Fruit fly (Drosophila melanogaster) whole organism, larva: Measurements from ENCODE around the gene CG14439.

Source experiments
- noc ChIP-seq: fragments of 200-800 bp; sonication (Bioruptor generic); optimal IDR thresholded peaks from 3 replicates; lab custom pipeline; 2019; ENCODE audit warnings: missing biosample characterization, mild to moderate bottlenecking, missing genetic modification characterization, moderate library complexity

CG14439 gene

DNA sequence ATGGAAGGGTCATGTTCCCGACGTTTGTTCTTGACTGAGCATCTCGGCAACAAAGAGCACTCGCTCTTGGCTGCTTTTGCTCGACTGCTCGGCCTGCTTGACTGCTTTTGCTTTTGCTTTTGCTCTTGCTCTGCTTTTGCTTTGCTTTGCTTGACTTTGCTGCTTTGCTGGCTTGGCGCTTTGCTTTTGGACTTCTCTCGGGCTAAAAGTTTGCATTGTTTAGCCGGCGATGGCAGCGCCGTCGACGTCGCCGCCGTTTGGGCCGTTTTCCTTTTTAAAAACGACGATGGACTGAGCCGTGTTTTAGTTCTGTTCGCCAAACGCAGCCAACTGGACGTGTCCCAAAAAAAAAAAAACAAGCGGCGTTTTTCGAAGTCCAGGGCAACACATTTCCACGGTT lies at the start of gene CG14439:
TSS of gene CG14439 (plus strand) at position 301 of the 400 bp plus-strand sequence.
- no peak for TF ChIP-seq noc

DNA sequence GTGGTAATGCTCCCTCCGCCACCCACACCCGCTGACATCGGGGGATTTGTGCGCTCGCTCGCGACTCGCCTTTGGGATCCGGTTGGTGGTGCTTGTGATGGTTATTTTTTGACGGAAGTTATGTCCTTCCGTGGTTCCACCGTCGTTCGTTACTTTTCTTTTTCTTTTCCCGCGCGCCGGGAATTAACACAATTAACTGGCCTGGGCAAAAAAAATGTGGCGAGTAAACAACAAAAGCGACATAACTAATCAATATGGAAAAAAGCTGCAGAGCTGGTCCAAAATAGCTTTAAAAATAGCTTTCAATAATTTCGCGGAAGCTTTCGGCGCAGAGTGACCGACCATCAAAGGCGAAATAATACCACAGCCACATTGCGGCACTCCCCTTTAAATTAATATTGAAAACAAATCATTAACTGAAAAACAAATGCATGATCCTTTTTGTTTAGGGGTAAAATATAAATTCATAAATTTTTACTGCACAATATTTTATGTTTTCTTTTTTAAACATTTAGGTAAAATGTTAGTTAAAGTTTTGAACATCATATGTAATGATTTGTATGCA lies 49.0 kb upstream of the CG14439 start, which contains the start of gene CG14440:
TSS of gene CG14440 (minus strand) at position 320 of the 565 bp plus-strand sequence.
- TF ChIP-seq noc: peak; percentile 18

DNA sequence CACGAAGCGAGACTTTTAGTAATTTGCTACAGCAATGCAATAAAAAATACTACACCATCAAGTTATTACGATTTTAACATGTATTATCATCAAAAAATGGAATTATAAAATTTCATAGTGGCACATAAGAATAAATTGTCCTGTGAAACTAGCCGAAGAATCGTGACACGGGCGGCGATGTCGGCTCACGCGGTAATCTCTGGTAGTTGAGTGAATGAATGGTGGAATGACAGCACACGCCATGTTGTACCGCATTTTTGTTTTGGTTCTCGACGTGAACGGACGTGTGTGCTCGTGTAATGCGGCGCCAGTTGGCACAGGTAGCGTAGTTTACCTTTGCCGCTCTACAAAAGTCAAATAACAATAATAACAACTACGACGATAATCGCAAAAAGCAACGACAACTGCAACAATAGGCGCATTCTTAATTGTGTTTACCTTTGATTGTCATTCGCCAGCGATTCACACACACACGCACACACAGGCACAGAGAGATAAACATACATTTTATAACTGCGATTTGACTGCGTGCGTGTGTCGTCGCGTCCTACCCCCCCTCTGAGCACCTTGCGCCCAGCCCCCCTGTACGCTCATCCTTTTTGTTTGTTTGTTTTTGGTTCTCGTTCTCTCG lies 48.0 kb upstream of the CG14439 start, which contains the start of gene CG14441:
TSS of gene CG14441 (plus strand) at position 254 of the 631 bp plus-strand sequence.
- TF ChIP-seq noc: peak; percentile 86

DNA sequence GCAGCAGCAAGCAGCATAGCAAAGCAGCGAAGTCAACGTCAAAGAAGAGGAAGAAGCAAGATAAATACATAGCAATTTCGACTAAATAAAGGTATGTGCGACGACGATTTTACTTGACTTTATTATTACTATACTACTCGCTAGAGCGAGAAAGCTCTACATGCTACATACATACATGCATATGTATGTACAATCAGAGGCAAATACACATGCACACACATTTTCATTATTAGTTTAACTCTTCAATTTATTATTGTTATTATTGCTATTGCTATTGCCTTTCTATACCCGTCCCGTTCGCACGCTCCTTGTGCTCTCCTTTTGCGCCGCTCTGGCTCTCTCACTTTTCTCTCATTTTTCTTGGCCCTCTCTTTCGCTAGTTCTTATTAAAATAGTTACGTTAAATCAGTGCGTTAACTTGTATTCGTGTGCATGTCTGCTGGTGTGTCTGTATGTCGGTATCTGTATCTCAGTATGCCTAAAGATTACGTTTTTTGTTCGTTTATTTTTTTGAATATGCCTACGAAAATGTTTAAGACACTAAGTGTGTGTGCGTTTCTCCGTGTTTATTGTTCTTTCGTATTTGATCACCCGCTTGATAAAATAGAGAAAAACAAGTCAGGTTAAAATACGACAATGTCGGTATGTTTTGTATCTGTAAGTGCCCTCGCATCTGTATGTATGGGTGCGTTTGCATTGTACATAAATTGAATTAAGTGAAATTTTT lies 46.9 kb upstream of the CG14439 start:
- TF ChIP-seq noc: no peak

DNA sequence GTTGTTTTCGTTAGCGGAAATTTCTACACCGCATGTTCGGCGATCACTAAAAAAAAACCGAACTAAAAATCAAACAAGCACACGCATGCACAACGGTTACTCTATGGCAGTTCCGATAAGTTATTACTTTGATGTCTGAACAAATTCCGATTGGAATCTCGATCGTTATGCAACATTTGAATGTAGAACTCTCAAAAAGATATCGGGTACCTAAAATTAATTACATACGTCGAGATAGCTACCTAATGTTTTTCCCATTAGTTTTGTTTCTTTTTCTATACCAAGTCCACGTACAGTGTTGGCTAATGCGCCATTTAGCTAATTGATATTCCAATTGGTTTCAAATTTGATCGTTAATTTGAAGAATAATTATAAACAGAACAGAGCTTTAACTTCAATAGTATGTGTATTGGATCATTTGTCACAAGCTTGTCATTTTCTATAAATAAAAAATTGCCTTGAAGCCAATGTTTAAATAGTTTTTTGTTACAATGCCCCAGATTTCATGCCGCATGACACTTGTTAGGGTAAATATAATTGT lies 46.3 kb upstream of the CG14439 start:
- no peak for TF ChIP-seq noc

DNA sequence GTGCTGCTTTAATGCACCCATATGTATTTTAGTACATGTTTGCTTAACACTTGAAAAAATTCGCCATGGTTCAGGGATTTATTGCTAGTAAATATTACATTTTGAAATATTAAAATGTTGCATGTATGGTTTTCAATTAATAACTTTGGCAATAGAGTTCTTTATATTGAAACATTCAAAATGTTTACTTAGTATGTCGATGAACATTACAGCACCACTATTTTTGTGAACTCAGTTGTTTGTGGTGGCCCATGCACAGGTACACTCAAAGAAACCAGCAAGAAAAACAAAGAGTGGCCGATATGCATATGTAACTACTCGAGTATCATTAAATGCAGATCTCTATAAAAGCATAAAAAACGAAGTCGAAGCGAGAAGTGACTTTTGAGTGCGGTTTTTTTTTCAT lies 45.3 kb upstream of the CG14439 start:
- no peak for TF ChIP-seq noc

DNA sequence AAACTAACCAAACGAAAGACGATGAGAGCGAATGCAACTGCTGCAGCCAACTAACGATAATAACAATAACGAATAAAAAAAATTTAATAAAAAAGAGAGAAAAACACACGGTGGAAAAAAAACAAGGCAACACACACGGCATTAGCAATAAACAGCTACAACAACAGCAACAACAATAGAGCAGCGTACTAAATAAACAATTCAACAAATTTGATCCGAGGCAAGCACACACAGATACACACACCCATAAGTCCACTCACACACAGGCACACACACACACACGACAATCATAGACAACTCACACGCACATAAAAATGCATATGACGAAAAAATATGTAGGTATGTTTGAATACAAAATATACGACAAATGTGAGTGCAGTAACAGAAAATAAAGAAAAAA lies 44.8 kb upstream of the CG14439 start:
- no peak for TF ChIP-seq noc

DNA sequence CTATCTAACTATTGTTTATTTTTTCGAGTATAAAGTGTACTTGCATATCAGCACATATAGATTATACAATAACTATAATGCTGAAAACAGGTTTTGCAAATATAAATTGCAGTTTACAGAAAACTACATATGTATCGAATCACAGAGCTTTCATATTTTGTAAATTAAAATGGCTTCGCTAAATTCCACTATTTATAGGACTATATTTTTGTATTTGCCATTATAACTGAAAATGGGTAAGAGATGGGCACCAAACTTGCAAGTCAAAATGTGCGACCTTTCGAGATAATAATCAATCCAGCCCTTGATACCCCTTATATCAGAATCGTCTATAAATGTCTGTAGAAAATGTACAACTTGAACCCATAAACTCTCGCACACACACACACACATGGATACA lies 44.1 kb upstream of the CG14439 start:
- no peak for TF ChIP-seq noc

DNA sequence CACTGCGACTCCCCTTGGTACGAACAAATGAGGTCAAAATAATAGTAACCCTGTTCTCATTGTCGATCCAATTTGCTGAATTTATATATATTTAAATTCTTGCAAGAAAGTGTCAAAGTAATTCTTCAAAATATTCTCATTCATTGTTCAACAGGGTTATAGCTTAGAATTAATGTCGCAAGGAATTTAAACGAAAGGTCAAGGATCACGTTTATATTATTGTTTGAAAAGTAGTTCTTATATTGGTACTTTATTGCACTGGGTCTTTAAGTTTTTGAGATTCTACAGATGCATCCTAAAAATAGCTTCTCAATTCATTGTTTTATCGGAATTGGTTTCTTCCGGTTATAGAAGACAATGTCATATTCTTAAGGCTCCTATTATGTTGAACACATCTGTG lies 43.4 kb upstream of the CG14439 start:
- no peak for TF ChIP-seq noc

DNA sequence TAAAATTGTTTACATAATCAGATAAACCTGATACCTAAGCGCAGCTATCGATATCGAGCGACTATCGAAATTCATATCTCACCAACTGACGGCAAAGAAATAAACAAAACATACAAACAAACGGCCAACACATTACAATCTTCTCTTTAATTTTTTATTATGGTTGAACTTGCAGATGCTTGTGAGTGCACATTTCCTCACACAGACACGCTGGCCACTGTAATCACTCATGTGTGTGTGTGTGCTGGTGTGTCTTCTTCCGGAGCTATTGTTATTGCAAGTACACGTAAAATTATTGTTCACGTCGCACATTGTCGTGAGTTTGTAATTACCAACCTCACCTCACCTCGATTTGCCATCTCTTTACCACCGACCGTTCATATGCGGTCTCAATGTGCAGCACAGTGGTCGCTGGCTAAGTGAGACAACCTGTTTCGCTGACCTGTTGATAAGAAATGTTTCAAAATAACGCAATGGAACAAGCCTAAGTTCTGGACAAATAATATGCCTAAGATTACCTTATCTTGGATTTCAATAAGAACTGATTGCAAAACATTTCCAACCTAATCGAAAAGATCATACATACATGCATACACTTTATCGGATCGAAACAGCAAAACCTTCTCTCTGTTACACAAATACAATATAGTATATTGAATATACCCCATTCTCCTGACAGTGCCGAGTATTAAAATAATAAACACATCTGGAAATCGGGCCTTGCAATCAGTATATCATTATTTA lies 42.1 kb upstream of the CG14439 start:
- TF ChIP-seq noc: peak; percentile 39

DNA sequence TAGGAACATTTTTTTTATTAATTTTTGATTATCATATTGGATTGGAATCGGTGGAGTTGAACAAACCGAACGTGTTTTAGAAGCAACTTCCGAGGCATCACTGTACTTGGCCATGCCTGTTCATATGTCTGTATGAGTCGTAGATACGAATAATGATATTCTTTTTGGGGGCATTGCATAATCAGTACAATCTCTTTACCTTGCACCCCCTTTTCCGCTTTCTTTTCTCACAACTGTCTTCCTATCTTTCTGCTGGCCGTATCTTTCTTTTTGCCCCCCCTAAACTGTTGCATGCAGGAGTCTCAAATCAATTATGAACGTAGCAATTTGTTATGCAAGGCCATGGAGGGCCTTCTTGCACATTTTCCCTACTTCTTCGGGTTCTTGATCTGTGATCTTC lies 41.5 kb upstream of the CG14439 start:
- TF ChIP-seq noc: no peak

DNA sequence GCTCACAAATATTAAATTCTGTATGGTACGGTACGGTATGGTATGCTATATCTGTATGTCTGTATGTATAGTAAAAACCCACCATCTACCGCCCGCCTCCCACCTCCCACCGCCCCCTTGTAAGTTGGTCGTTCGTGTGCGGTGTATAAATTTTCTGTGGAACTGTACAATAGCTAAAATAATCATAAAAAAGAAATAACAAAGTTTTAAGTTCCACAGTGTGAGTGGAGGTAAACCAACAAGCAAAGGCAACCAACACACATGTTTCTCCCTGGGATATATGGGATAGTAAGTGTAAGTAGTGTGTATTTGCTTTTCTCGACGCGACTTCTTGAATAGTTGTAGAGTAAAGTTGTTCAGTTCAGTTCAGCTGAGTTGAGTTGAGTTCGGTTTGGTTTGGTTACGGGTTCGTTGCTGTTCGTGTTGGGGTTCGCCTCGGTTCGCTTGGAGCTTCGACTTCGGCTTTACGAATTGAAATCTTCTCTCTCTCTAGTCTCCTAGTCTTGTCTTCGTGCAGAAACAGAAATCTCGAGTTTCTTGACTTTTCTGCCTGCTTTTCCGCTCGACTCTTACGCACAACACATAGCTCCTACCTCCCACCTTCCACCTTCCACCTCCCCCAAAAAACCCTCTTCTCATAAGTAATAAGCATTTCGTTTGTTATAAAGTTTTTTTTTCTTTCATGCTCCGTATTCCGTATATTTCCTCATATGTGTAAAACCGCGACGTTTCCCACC lies 40.6 kb upstream of the CG14439 start:
- peak; percentile 13 for TF ChIP-seq noc

DNA sequence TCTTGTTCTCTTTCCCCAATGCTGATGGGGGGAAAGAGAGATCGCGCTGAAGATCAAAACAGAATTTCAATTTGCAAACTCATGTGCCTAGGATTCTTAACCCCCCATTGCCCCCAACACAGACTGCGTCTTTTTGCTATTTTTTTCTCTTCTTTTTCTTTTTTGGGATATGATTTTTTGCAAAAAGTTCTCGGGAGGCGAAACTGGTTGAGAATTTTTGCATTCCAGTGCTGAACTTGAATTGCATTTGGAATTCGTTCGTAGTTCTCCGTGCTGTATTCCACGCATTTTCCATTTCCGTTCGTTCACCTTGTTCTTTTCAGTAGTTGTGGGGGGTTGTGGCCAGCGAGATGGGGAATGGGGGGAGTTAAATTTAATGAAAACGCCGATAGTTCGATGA lies 39.2 kb upstream of the CG14439 start:
- TF ChIP-seq noc: no peak

DNA sequence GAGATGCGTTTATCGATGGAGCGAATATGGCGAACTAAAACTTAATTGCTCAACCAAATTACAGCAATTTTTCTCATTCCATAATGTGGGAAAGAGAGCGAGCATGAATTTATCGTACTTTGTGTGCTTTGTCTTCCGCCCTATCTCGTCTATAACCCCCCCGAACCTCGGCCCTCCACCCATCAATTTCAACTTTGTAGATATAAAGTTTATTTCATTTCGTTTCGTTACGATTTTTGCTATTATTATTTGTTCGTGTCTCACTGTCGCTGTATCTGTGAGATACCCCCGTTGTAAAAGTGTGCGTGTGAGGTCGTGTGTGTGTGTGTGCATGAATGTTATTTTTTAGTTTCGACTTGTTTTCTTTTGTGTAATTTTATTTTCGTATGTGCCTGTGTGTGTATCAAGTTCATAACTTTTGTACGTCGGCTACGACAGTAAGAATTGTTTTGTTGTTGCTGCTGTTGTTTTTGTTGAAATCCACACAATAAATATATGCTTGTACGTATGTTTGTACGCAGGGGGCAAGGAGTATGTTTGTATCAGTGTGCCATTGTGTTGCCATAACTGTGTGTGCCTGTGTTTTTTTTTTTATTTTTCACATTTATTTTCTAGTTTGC lies 38.7 kb upstream of the CG14439 start:
- TF ChIP-seq noc: no peak

DNA sequence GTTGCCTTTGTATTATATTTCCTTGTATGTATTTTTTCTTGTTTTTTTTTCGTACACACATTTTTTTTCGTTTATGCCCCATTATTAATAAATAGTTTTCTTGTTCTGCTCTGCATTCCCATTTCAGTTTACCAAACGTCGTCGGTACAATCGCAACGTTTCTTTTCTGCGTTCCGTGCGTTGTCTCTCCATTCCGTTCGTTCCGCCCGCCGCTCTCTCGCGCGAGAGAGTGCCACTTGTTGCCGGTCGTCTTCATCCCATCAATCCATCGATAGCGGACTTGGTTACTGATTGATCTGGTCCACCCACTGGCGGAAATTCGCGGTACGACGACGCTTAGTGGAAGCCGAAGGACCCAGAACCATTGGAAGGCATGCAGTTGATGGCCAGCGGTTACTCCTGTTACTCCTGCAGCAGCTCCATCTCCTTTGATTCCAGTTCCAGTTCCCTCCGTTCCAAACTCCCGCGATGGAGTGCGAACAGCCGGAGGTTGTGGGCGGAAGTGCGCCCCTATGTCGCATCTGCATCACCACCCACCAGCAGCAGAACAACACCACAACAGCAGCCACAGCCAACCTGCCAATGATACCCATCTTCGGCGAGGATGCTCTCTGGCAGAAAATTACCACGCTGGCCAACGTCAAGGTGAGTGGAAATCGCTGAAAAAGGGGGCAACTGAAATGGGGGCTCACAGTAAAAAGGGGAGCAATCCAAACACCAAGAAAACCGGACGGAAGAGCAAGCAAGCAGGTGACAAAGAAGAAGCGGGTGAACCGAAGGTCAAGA lies 37.9 kb upstream of the CG14439 start:
- no peak for TF ChIP-seq noc
